Fruit fly (Drosophila melanogaster): ENCODE results near the gene CG4069.
A peak's percentile ranks its signal among the peaks of the same experiment; 100 is the strongest.

Gene CG4069

DNA sequence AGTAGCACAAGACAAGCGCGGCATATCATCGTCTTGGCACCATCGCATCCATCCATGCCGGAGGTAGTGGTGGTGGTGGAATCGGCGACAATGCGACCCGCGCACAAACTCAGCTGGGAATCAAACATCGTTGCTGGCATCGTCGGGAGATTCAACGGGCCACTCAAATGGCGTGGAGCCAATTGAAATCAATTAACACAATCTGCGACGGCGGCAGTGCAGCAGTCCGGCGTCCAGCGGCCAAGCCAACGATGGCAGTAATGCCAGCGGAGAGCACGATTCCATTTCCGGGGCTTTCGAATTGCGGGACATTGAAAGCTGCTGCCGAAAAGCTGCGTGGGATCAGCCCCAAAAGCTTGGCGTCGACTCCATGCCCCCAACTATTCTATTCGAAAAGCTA is 29.5 kb downstream of the CG4069 start, which contains the start of gene CG10654:
TSS of gene CG10654 (minus strand) at position 270 of the 400 bp plus-strand sequence.
- TF ChIP-seq tj (GFP tag; optimal IDR thresholded peaks at IDR 0.05) (no peak), CG12768 (GFP tag; optimal IDR thresholded peaks at IDR 0.05) (peak; percentile 54)

DNA sequence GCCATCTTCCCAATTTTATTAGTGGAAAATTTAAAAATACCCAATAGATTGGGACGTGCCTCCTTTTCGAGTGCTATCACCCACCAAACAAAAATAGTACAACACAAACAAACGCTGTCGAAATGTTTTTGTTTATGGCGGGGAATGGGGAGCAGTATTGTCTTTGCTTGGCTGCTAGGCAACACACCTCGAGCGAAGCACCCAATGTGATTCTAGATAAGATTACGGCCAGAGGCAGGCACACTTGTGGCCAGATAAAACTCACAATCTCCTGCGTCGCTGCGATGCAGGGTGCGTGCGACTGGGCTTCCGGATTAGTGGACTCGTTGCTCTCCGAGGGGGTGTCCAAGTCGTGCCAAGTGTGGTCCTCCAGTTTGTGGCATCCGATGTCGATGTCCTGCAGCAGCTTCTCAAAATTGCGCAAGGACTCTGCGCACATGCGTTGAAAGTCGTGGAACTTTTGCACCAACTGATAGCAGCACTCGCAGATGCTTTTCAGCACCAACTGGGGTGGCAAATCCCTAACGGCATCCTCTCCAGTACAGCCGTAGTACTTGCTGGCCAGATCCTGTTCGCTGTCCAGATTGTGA is 30.1 kb downstream of the CG4069 start:
- no peak for TF ChIP-seq CG33017 (tag; optimal IDR thresholded peaks at IDR 0.05)
- TF ChIP-seq Mnt (GFP tag; optimal IDR thresholded peaks at IDR 0.05), result peak; percentile 6

DNA sequence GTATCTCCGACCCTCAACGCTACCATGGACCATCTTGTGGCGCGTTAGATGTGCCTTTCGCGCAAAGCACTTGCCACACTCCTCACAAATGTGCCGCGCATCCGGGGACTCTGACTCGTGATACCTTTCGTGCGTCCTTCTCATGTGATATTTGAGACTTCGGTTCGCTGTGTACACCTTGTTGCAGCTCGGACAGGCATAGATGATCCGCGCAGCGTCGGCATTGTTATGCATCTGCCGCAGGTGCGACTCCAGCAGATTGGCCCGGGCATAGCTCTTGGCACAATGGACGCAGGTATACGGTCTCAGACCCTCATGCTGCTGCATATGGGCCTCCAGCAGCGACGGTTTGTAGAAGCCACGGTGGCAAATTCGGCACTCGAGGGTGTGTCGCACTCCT is 31.1 kb downstream of the CG4069 start:
- TF ChIP-seq Crg-1 (GFP tag; optimal IDR thresholded peaks at IDR 0.05), result no peak
- TF ChIP-seq CG14711 (tag; optimal IDR thresholded peaks at IDR 0.05), result no peak
- TF ChIP-seq CG12768 (GFP tag; optimal IDR thresholded peaks at IDR 0.05), result no peak
- TF ChIP-seq cic (GFP tag; optimal IDR thresholded peaks at IDR 0.05), result no peak
- no peak for TF ChIP-seq tj (GFP tag; optimal IDR thresholded peaks at IDR 0.05)
- TF ChIP-seq ovo (GFP tag; optimal IDR thresholded peaks at IDR 0.05), result no peak
- TF ChIP-seq CG7101 (tag; optimal IDR thresholded peaks at IDR 0.05), result no peak
- TF ChIP-seq Clk (GFP tag; optimal IDR thresholded peaks at IDR 0.05), result no peak
- TF ChIP-seq CG33017 (tag; optimal IDR thresholded peaks at IDR 0.05), result no peak
- TF ChIP-seq pad (GFP tag; optimal IDR thresholded peaks at IDR 0.05), result no peak

- TF ChIP-seq CG1620 (GFP tag; optimal IDR thresholded peaks at IDR 0.05) (peak; percentile 8), Clk (GFP tag; optimal IDR thresholded peaks at IDR 0.05) (no peak), tj (GFP tag; optimal IDR thresholded peaks at IDR 0.05) (peak; percentile 13), cic (GFP tag; optimal IDR thresholded peaks at IDR 0.05) (no peak), CG12768 (GFP tag; optimal IDR thresholded peaks at IDR 0.05) (peak; percentile 29), CG33017 (tag; optimal IDR thresholded peaks at IDR 0.05) (peak; percentile 21), CG7045 (GFP tag; optimal IDR thresholded peaks at IDR 0.05) (peak; percentile 10), CG7101 (tag; optimal IDR thresholded peaks at IDR 0.05) (peak; percentile 67), Mnt (GFP tag; optimal IDR thresholded peaks at IDR 0.05) (peak; percentile 42), CG5204 (GFP tag; optimal IDR thresholded peaks at IDR 0.05) (no peak), kay (GFP tag; ENCODE audit: borderline replicate concordance) (no peak), Hr96 (GFP tag; optimal IDR thresholded peaks at IDR 0.05) (no peak), cnc (optimal IDR thresholded peaks at IDR 0.05) (no peak), Crg-1 (GFP tag; optimal IDR thresholded peaks at IDR 0.05) (peak; percentile 12), CG11617 (GFP tag; optimal IDR thresholded peaks at IDR 0.05) (peak; percentile 58), ovo (GFP tag; optimal IDR thresholded peaks at IDR 0.05) (peak; percentile 77), pad (GFP tag; optimal IDR thresholded peaks at IDR 0.05) (peak; percentile 61), CG14711 (tag; optimal IDR thresholded peaks at IDR 0.05) (peak; percentile 74), bab1 (GFP tag; optimal IDR thresholded peaks at IDR 0.05) (peak; percentile 19), toe (GFP tag; optimal IDR thresholded peaks at IDR 0.05) (no peak)
These were observed 33.1 kb downstream of the CG4069 start, which contains the start of the genes CG10646 and vih for dm6 chr3L:12503865-12504650. CG10646 (minus strand) TSS chr3L:12503894. vih (plus strand) TSS chr3L:12504292.

dm6 chr3L:12501249-12501648 is 35.9 kb downstream of the CG4069 start, which contains the start of the genes CG10638 and CG10681:
CG10638 (minus strand) TSS chr3L:12501311.
CG10681 (plus strand) TSS chr3L:12501513.
- TF ChIP-seq CG5204 (GFP tag; optimal IDR thresholded peaks at IDR 0.05) (no peak), cic (GFP tag; optimal IDR thresholded peaks at IDR 0.05) (no peak), CG33017 (tag; optimal IDR thresholded peaks at IDR 0.05) (peak; percentile 44), Mnt (GFP tag; optimal IDR thresholded peaks at IDR 0.05) (peak; percentile 58), ovo (GFP tag; optimal IDR thresholded peaks at IDR 0.05) (no peak), pad (GFP tag; optimal IDR thresholded peaks at IDR 0.05) (peak; percentile 54), Hr96 (GFP tag; optimal IDR thresholded peaks at IDR 0.05) (no peak), CG12768 (GFP tag; optimal IDR thresholded peaks at IDR 0.05) (peak; percentile 38), CG14711 (tag; optimal IDR thresholded peaks at IDR 0.05) (peak; percentile 73), Crg-1 (GFP tag; optimal IDR thresholded peaks at IDR 0.05) (peak; percentile 73), CG7045 (GFP tag; optimal IDR thresholded peaks at IDR 0.05) (peak; percentile 44), Clk (GFP tag; optimal IDR thresholded peaks at IDR 0.05) (no peak), toe (GFP tag; optimal IDR thresholded peaks at IDR 0.05) (no peak), kay (GFP tag; ENCODE audit: borderline replicate concordance) (peak; percentile 95), CG1620 (GFP tag; optimal IDR thresholded peaks at IDR 0.05) (peak; percentile 66), CG11617 (GFP tag; optimal IDR thresholded peaks at IDR 0.05) (peak; percentile 57), tj (GFP tag; optimal IDR thresholded peaks at IDR 0.05) (peak; percentile 9), bab1 (GFP tag; optimal IDR thresholded peaks at IDR 0.05) (peak; percentile 55), CG7101 (tag; optimal IDR thresholded peaks at IDR 0.05) (peak; percentile 71), cnc (optimal IDR thresholded peaks at IDR 0.05) (no peak)
